Worm (Caenorhabditis elegans): ENCODE results near the gene C17C3.1.

ce11 chrII:5578035-5578434 lies 7.7 kb downstream of the C17C3.1 start, which contains the start of gene T25E4.1:
- TF ChIP-seq mab-5 (tag; optimal IDR thresholded peaks at IDR 0.05) (no peak), cnd-1 (tag; optimal IDR thresholded peaks at IDR 0.05) (no peak), nhr-237 (tag; optimal IDR thresholded peaks at IDR 0.05) (no peak), nhr-76 (tag; optimal IDR thresholded peaks at IDR 0.05) (no peak), nhr-12 (tag; optimal IDR thresholded peaks at IDR 0.05) (no peak), unc-39 (tag; optimal IDR thresholded peaks at IDR 0.05) (no peak)

All from whole organism, mixed stage, embryonic.